Fruit fly (Drosophila melanogaster) S2 (cell line): ENCODE results near the gene dmrt99B.

ENCODE experiments used
- CG8478 ChIP-seq: fragments of >200 bp; optimal IDR thresholded peaks from 2 replicates; lab custom pipeline; 2018
- CTCF ChIP-seq, 2 experiments: fragments of >200 bp; optimal IDR thresholded peaks; 2 replicates each; lab custom pipeline; 2018

- no peak for TF ChIP-seq CG8478 (lab: Kevin White, UChicago)
- peak; percentile 52 for TF ChIP-seq CTCF (optimal IDR thresholded peaks at IDR 0.05; lab: Kevin White, UChicago)
These were observed 33.3 kb downstream of the dmrt99B start, which contains the start of gene Kul for dm6 chr3R:29725577-29726240.
